Fruit fly (Drosophila melanogaster) whole organism, embryonic: ENCODE measurements around the gene Cp110.

Source experiments
- BEAF-32 ChIP-seq: fragments of 200-800 bp; sonication (Bioruptor generic); optimal IDR thresholded peaks from 3 replicates; lab custom pipeline; 2017; ENCODE audit warnings: missing biosample characterization, missing genetic modification characterization, mild to moderate bottlenecking, moderate library complexity, missing genetic modification reagents
- CG10431 ChIP-seq: fragments of 200-800 bp; sonication (Bioruptor generic); optimal IDR thresholded peaks from 3 replicates; lab custom pipeline; 2018; ENCODE audit warnings: missing biosample characterization, mild to moderate bottlenecking, missing genetic modification characterization
- CG10654 ChIP-seq: fragments of 200-800 bp; sonication (Bioruptor generic); optimal IDR thresholded peaks from 2 replicates; lab custom pipeline; 2016; ENCODE audit warnings: missing biosample characterization, missing genetic modification characterization
- CG12219 ChIP-seq: fragments of 200-800 bp; sonication (Bioruptor generic); optimal IDR thresholded peaks from 3 replicates; lab custom pipeline; 2018; ENCODE audit warnings: missing biosample characterization, mild to moderate bottlenecking, missing genetic modification characterization
- CG1233 ChIP-seq: fragments of 200-800 bp; sonication (Bioruptor generic); optimal IDR thresholded peaks from 4 replicates; lab custom pipeline; 2018; ENCODE audit warnings: missing biosample characterization, mild to moderate bottlenecking, missing genetic modification characterization
- CG15073 ChIP-seq: fragments of 200-800 bp; sonication (Bioruptor generic); optimal IDR thresholded peaks from 2 replicates; lab custom pipeline; 2016; ENCODE audit warnings: missing biosample characterization, missing genetic modification characterization
- CG1647 ChIP-seq: fragments of 200-800 bp; sonication (Bioruptor generic); optimal IDR thresholded peaks from 3 replicates; lab custom pipeline; 2016; ENCODE audit warnings: missing biosample characterization, missing genetic modification characterization
- CG18619 ChIP-seq: fragments of 200-800 bp; sonication (Bioruptor generic); optimal IDR thresholded peaks from 3 replicates; lab custom pipeline; 2017; ENCODE audit warnings: missing biosample characterization, mild to moderate bottlenecking, missing genetic modification characterization
- CG2202 ChIP-seq: fragments of 200-800 bp; sonication (Bioruptor generic); optimal IDR thresholded peaks from 2 replicates; lab custom pipeline; 2018; ENCODE audit warnings: missing biosample characterization, mild to moderate bottlenecking, missing genetic modification characterization
- CG2875 ChIP-seq: fragments of 200-800 bp; sonication (Bioruptor generic); optimal IDR thresholded peaks from 2 replicates; lab custom pipeline; 2017; ENCODE audit warnings: missing biosample characterization, mild to moderate bottlenecking, missing genetic modification characterization, missing genetic modification reagents
- CG31365 ChIP-seq: fragments of 200-800 bp; sonication (Bioruptor generic); optimal IDR thresholded peaks from 2 replicates; lab custom pipeline; 2018; ENCODE audit warnings: missing biosample characterization, mild to moderate bottlenecking, missing genetic modification characterization
- CG31388 ChIP-seq: fragments of 200-800 bp; sonication (Bioruptor generic); optimal IDR thresholded peaks from 2 replicates; lab custom pipeline; 2016; ENCODE audit warnings: missing biosample characterization, missing genetic modification characterization
- CG4282 ChIP-seq: fragments of 200-800 bp; sonication (Bioruptor generic); optimal IDR thresholded peaks from 2 replicates; lab custom pipeline; 2016; ENCODE audit warnings: missing biosample characterization, missing genetic modification characterization
- CG6175 ChIP-seq: fragments of 200-800 bp; sonication (Bioruptor generic); IDR thresholded peaks from 3 replicates; pipeline ENCODE4 v1.3.6; 2022; ENCODE audit warnings: missing biosample characterization, missing genetic modification characterization
- CG7987 ChIP-seq: fragments of 200-800 bp; sonication (Bioruptor generic); optimal IDR thresholded peaks from 2 replicates; lab custom pipeline; 2018; ENCODE audit warnings: missing biosample characterization, mild to moderate bottlenecking, missing genetic modification characterization, moderate library complexity
- CG8281 ChIP-seq: fragments of 200-800 bp; sonication (Bioruptor generic); optimal IDR thresholded peaks from 2 replicates; lab custom pipeline; 2018; ENCODE audit warnings: missing biosample characterization, mild to moderate bottlenecking, missing genetic modification characterization, moderate library complexity
- CG8765 ChIP-seq: fragments of 200-800 bp; sonication (Bioruptor generic); IDR thresholded peaks from 2 replicates; pipeline ENCODE4 v1.3.6; 2022; ENCODE audit warnings: missing biosample characterization, missing genetic modification characterization
- CG9727 ChIP-seq: fragments of 200-800 bp; sonication (Bioruptor generic); optimal IDR thresholded peaks from 3 replicates; lab custom pipeline; 2017; ENCODE audit warnings: missing biosample characterization, mild to moderate bottlenecking, missing genetic modification characterization
- CoRest ChIP-seq: fragments of 200-800 bp; sonication (Bioruptor generic); optimal IDR thresholded peaks from 3 replicates; lab custom pipeline; 2018; ENCODE audit warnings: missing biosample characterization, mild to moderate bottlenecking, missing genetic modification characterization, moderate library complexity
- Dek ChIP-seq: fragments of 200-800 bp; sonication (Bioruptor generic); optimal IDR thresholded peaks from 3 replicates; lab custom pipeline; 2019; ENCODE audit warnings: missing biosample characterization, mild to moderate bottlenecking, missing genetic modification characterization, moderate library complexity
- Dip2 ChIP-seq: fragments of 200-800 bp; sonication (Bioruptor generic); IDR thresholded peaks from 2 replicates; pipeline ENCODE4 v1.3.6; 2022; ENCODE audit warnings: missing biosample characterization, missing genetic modification characterization
- Eip74EF ChIP-seq, 2 experiments: fragments of 200-800 bp in 1 of 2; fragments of >200 bp in 1 of 2; sonication (Bioruptor generic) in 1 of 2; optimal IDR thresholded peaks; 2 replicates each; lab custom pipeline; 2017 to 2019; ENCODE audit warnings: missing biosample characterization in 2 of 2, missing genetic modification characterization in 2 of 2, mild to moderate bottlenecking in 1 of 2, moderate library complexity in 1 of 2
- H15 ChIP-seq: fragments of 200-800 bp; sonication (Bioruptor generic); IDR thresholded peaks from 3 replicates; pipeline ENCODE4 v1.3.6; 2022; ENCODE audit warnings: missing biosample characterization, missing genetic modification characterization
- Hmx ChIP-seq: fragments of 200-800 bp; sonication (Bioruptor generic); optimal IDR thresholded peaks from 2 replicates; lab custom pipeline; 2016; ENCODE audit warnings: missing biosample characterization, missing genetic modification characterization
- Lpt ChIP-seq: fragments of >200 bp; optimal IDR thresholded peaks from 2 replicates; lab custom pipeline; 2018; ENCODE audit warnings: missing biosample characterization, missing genetic modification characterization
- MTF-1 ChIP-seq: fragments of 200-800 bp; sonication (Bioruptor generic); optimal IDR thresholded peaks from 2 replicates; lab custom pipeline; 2018; ENCODE audit warnings: missing biosample characterization, mild to moderate bottlenecking, missing genetic modification characterization, borderline replicate concordance
- Mad ChIP-seq: fragments of 200-800 bp; sonication (Bioruptor generic); optimal IDR thresholded peaks from 2 replicates; lab custom pipeline; 2016; ENCODE audit warnings: missing biosample characterization, missing genetic modification characterization
- Neu2 ChIP-seq: fragments of 200-800 bp; sonication (Bioruptor generic); optimal IDR thresholded peaks from 3 replicates; lab custom pipeline; 2016; ENCODE audit warnings: missing biosample characterization, missing genetic modification characterization, borderline replicate concordance
- NfI ChIP-seq: fragments of 200-800 bp; sonication (Bioruptor generic); optimal IDR thresholded peaks from 3 replicates; lab custom pipeline; 2018; ENCODE audit warnings: missing biosample characterization, mild to moderate bottlenecking, missing genetic modification characterization, moderate library complexity
- PHDP ChIP-seq: fragments of 200-800 bp; sonication (Bioruptor generic); optimal IDR thresholded peaks from 3 replicates; lab custom pipeline; 2018; ENCODE audit warnings: missing biosample characterization, mild to moderate bottlenecking, missing genetic modification characterization, moderate library complexity
- Rx ChIP-seq: fragments of 200-800 bp; sonication (Bioruptor generic); IDR thresholded peaks from 2 replicates; pipeline ENCODE4 v1.3.6; 2022; ENCODE audit warnings: missing biosample characterization, missing genetic modification characterization
- amos ChIP-seq: fragments of 200-800 bp; sonication (Bioruptor generic); IDR thresholded peaks from 2 replicates; pipeline ENCODE4 v1.3.6; 2022; ENCODE audit warnings: missing biosample characterization, missing genetic modification characterization; ENCODE audit not compliant: partially characterized antibody
- ara ChIP-seq: fragments of 200-800 bp; sonication (Bioruptor generic); IDR thresholded peaks from 2 replicates; pipeline ENCODE4 v1.3.6; 2022; ENCODE audit warnings: missing biosample characterization, missing genetic modification characterization
- btn ChIP-seq: fragments of 200-800 bp; sonication (Bioruptor generic); optimal IDR thresholded peaks from 2 replicates; lab custom pipeline; 2016; ENCODE audit warnings: missing biosample characterization, missing genetic modification characterization
- cad ChIP-seq: fragments of >200 bp; optimal IDR thresholded peaks from 2 replicates; lab custom pipeline; 2017; ENCODE audit warnings: missing biosample characterization, missing genetic modification characterization
- caup ChIP-seq: fragments of 200-800 bp; sonication (Bioruptor generic); optimal IDR thresholded peaks from 3 replicates; lab custom pipeline; 2017; ENCODE audit warnings: missing biosample characterization, mild to moderate bottlenecking, missing genetic modification characterization, moderate library complexity; ENCODE audit not compliant: severe bottlenecking
- corto ChIP-seq: fragments of 200-800 bp; sonication (Bioruptor generic); optimal IDR thresholded peaks from 2 replicates; lab custom pipeline; 2016; ENCODE audit warnings: missing biosample characterization, mild to moderate bottlenecking, missing genetic modification characterization, moderate library complexity
- crp ChIP-seq, 2 experiments: fragments of 200-800 bp; sonication (Bioruptor generic); optimal IDR thresholded peaks; 2 replicates in 1 of 2; 3 replicates in 1 of 2; lab custom pipeline; 2017; ENCODE audit warnings: missing biosample characterization in 2 of 2, missing genetic modification characterization in 2 of 2, mild to moderate bottlenecking in 1 of 2, moderate library complexity in 1 of 2
- eve ChIP-seq, 2 experiments: fragments of >200 bp; optimal IDR thresholded peaks; 2 replicates each; lab custom pipeline; 2017; ENCODE audit warnings: missing biosample characterization in 2 of 2, missing genetic modification characterization in 2 of 2
- fu2 ChIP-seq: fragments of 200-800 bp; sonication (Bioruptor generic); optimal IDR thresholded peaks from 2 replicates; lab custom pipeline; 2016; ENCODE audit warnings: missing biosample characterization, missing genetic modification characterization
- hb ChIP-seq: fragments of 200-800 bp; sonication (Bioruptor generic); IDR thresholded peaks from 3 replicates; pipeline ENCODE4 v1.3.6; 2022; ENCODE audit warnings: missing biosample characterization, missing genetic modification characterization; ENCODE audit not compliant: partially characterized antibody
- hkb ChIP-seq, 2 experiments: fragments of 200-800 bp in 1 of 2; fragments of >200 bp in 1 of 2; sonication (Bioruptor generic) in 1 of 2; IDR thresholded peaks in 1 of 2; optimal IDR thresholded peaks in 1 of 2; 2 replicates each; pipeline versions ENCODE4 v1.3.6 to Lab custom; 2017 to 2022; ENCODE audit warnings: missing biosample characterization in 1 of 2, missing genetic modification characterization in 1 of 2
- ken ChIP-seq: fragments of 200-800 bp; sonication (Bioruptor generic); IDR thresholded peaks from 3 replicates; pipeline ENCODE4 v1.3.6; 2022; ENCODE audit warnings: missing biosample characterization, missing genetic modification characterization
- sens ChIP-seq: fragments of 200-800 bp; sonication (Bioruptor generic); peaks from one replicate; lab custom pipeline; 2016; ENCODE audit warnings: missing biosample characterization, missing genetic modification characterization
- sens-2 ChIP-seq: fragments of 200-800 bp; sonication (Bioruptor generic); IDR thresholded peaks from 2 replicates; pipeline ENCODE4 v1.3.6; 2022; ENCODE audit warnings: missing biosample characterization, missing genetic modification characterization
- slou ChIP-seq: fragments of 200-800 bp; sonication (Bioruptor generic); optimal IDR thresholded peaks from 3 replicates; lab custom pipeline; 2016; ENCODE audit warnings: missing biosample characterization, missing genetic modification characterization
- so ChIP-seq: fragments of 200-800 bp; sonication (Bioruptor generic); IDR thresholded peaks from 3 replicates; pipeline ENCODE4 v1.3.6; 2022; ENCODE audit warnings: missing biosample characterization, missing genetic modification characterization
- vnd ChIP-seq: fragments of 200-800 bp; sonication (Bioruptor generic); IDR thresholded peaks from 3 replicates; pipeline ENCODE4 v1.3.6; 2022; ENCODE audit warnings: missing biosample characterization, missing genetic modification characterization; ENCODE audit not compliant: partially characterized antibody

Cp110 gene

dm6 chrX:22491028-22491769 is 9.3 kb downstream of the Cp110 start (continued):
- TF ChIP-seq MTF-1 (GFP tag; lab: Kevin White, UChicago) (no peak), CG8765 (GFP tag; lab: Robert Waterston, UW) (no peak), fu2 (GFP tag; lab: Kevin White, UChicago) (no peak), Eip74EF (GFP tag; optimal IDR thresholded peaks at IDR 0.05; lab: Kevin White, UChicago) (no peak), CG10654 (GFP tag; lab: Kevin White, UChicago) (peak; percentile 49), H15 (GFP tag; lab: Robert Waterston, UW) (no peak), BEAF-32 (no peak), Rx (GFP tag; lab: Robert Waterston, UW) (no peak), ken (no peak), CG4282 (GFP tag; lab: Kevin White, UChicago) (no peak), Mad (GFP tag; lab: Kevin White, UChicago) (no peak), vnd (GFP tag; lab: Robert Waterston, UW) (no peak), CG9727 (GFP tag; lab: Kevin White, UChicago) (peak; percentile 80), Hmx (no peak), CG10431 (GFP tag; lab: Kevin White, UChicago) (no peak), cad (GFP tag; lab: Kevin White, UChicago) (no peak), CG31365 (tag; lab: Kevin White, UChicago) (no peak), sens-2 (GFP tag; lab: Robert Waterston, UW) (no peak), caup (peak; percentile 17), btn (GFP tag; lab: Kevin White, UChicago) (no peak), ara (GFP tag; lab: Robert Waterston, UW) (no peak), CoRest (peak; percentile 88), CG2202 (tag; lab: Kevin White, UChicago) (no peak), slou (GFP tag; lab: Kevin White, UChicago) (peak; percentile 26), CG18619 (peak; percentile 83), CG8281 (tag; lab: Kevin White, UChicago) (peak; percentile 21), Dek (tag; lab: Kevin White, UChicago) (no peak), CG2875 (GFP tag; lab: Kevin White, UChicago) (peak; percentile 17), Neu2 (GFP tag; lab: Kevin White, UChicago) (no peak), hkb (optimal IDR thresholded peaks at IDR 0.05; lab: Kevin White, UChicago) (no peak), hkb (GFP tag; IDR thresholded peaks at IDR 0.05; lab: Robert Waterston, UW) (no peak), hb (GFP tag; lab: Robert Waterston, UW) (no peak), so (GFP tag; lab: Robert Waterston, UW) (peak; percentile 15; the same call in 1 of the 3 replicates), CG1233 (GFP tag; lab: Kevin White, UChicago) (peak; percentile 48), Dip2 (no peak), amos (GFP tag; lab: Robert Waterston, UW) (no peak; the same call in 1 of the 2 replicates), CG7987 (no peak), crp (GFP tag; optimal IDR thresholded peaks at IDR 0.05; lab: Kevin White, UChicago) (no peak), CG6175 (GFP tag; lab: Robert Waterston, UW) (0 out of 3 replicates have a peak, but pooled peaks have one; percentile 20), CG1647 (GFP tag; lab: Kevin White, UChicago) (no peak), CG31388 (GFP tag; lab: Kevin White, UChicago) (no peak), CG15073 (GFP tag; lab: Kevin White, UChicago) (no peak), PHDP (tag; lab: Kevin White, UChicago) (peak; percentile 40), NfI (GFP tag; lab: Kevin White, UChicago) (peak; percentile 57), Lpt (GFP tag; lab: Kevin White, UChicago) (no peak), corto (GFP tag; lab: Kevin White, UChicago) (peak; percentile 19), CG12219 (GFP tag; lab: Kevin White, UChicago) (no peak), sens (GFP tag; lab: Kevin White, UChicago) (peak; percentile 62), eve (GFP tag; optimal IDR thresholded peaks at IDR 0.05; lab: Kevin White, UChicago) (peak in 1 of 2 experiments; percentile 7)
